Worm (Caenorhabditis elegans) whole organism, L1 larva: ENCODE measurements around the gene sluh-7.

ENCODE experiments used
- C04F5.9 ChIP-seq: sonication (generic microtip); optimal IDR thresholded peaks from 2 replicates; lab custom pipeline; 2016; ENCODE audit warnings: missing genetic modification characterization, missing compliant biosample characterization
- C16A3.4 ChIP-seq: fragments of 150-350 bp; optimal IDR thresholded peaks from 2 replicates; lab custom pipeline; 2014; ENCODE audit warnings: missing biosample characterization, missing genetic modification characterization
- C34B4.2 ChIP-seq: sonication (generic microtip); optimal IDR thresholded peaks from 2 replicates; lab custom pipeline; 2017; ENCODE audit warnings: mild to moderate bottlenecking, missing genetic modification characterization, missing compliant biosample characterization
- Y116A8C.19 ChIP-seq: sonication (generic microtip); optimal IDR thresholded peaks from 2 replicates; lab custom pipeline; 2016; ENCODE audit warnings: missing compliant biosample characterization, missing genetic modification characterization, borderline replicate concordance
- ama-1 ChIP-seq: fragments of 150-350 bp; optimal IDR thresholded peaks from 2 replicates; lab custom pipeline; 2014
- blmp-1 ChIP-seq: fragments of 150-350 bp; optimal IDR thresholded peaks from 2 replicates; lab custom pipeline; 2014; ENCODE audit warnings: missing biosample characterization, missing genetic modification characterization
- ces-1 ChIP-seq: fragments of 150-350 bp; optimal IDR thresholded peaks from 2 replicates; lab custom pipeline; 2014; ENCODE audit warnings: missing biosample characterization, missing genetic modification reagents, missing genetic modification characterization
- dpl-1 ChIP-seq, 3 experiments: fragments of 150-350 bp in 2 of 3; sonication (generic microtip) in 1 of 3; optimal IDR thresholded peaks; 2 replicates each; lab custom pipeline; 2014 to 2017; ENCODE audit warnings: missing biosample characterization in 3 of 3, missing genetic modification characterization in 3 of 3, missing genetic modification reagents in 3 of 3
- dsc-1 ChIP-seq: sonication (generic microtip); optimal IDR thresholded peaks from 2 replicates; lab custom pipeline; 2016; ENCODE audit warnings: mild to moderate bottlenecking, missing genetic modification characterization, missing compliant biosample characterization
- efl-1 ChIP-seq, 4 experiments: fragments of 150-350 bp; optimal IDR thresholded peaks in 3 of 4; peaks in 1 of 4; 1 replicate in 1 of 4; 2 replicates in 3 of 4; lab custom pipeline; 2014; ENCODE audit warnings: missing biosample characterization in 2 of 4, missing genetic modification characterization in 2 of 4, missing genetic modification reagents in 2 of 4
- efl-3 ChIP-seq: fragments of 200-800 bp; sonication (Bioruptor generic); optimal IDR thresholded peaks from 2 replicates; lab custom pipeline; 2018; ENCODE audit warnings: mild to moderate bottlenecking, missing genetic modification characterization, missing compliant biosample characterization
- egl-13 ChIP-seq: sonication (generic microtip); optimal IDR thresholded peaks from 2 replicates; lab custom pipeline; 2016; ENCODE audit warnings: missing genotype, missing genetic modification reagents, missing genetic modification characterization, missing compliant biosample characterization
- elt-2 ChIP-seq: sonication (generic microtip); optimal IDR thresholded peaks from 2 replicates; lab custom pipeline; 2016; ENCODE audit warnings: missing genetic modification characterization, mild to moderate bottlenecking, inconsistent platforms, missing compliant biosample characterization, missing genetic modification reagents
- elt-3 ChIP-seq, 6 experiments: fragments of 150-350 bp in 1 of 6; sonication (generic microtip); optimal IDR thresholded peaks; 2 replicates each; lab custom pipeline; 2017 to 2018; ENCODE audit warnings: missing biosample characterization in 6 of 6, missing genetic modification characterization in 6 of 6, inconsistent platforms in 1 of 6
- fos-1 ChIP-seq: fragments of 150-350 bp; optimal IDR thresholded peaks from 2 replicates; lab custom pipeline; 2014; ENCODE audit warnings: missing biosample characterization, missing genetic modification characterization
- grh-1 ChIP-seq: fragments of 200-800 bp; sonication (Bioruptor generic); IDR thresholded peaks from 2 replicates; pipeline ENCODE4 v1.3.6; 2022; ENCODE audit warnings: missing genetic modification reagents, missing genetic modification characterization, missing compliant biosample characterization
- hlh-4 ChIP-seq: sonication (generic microtip); optimal IDR thresholded peaks from 2 replicates; lab custom pipeline; 2016; ENCODE audit warnings: mild to moderate bottlenecking, missing genetic modification characterization, missing compliant biosample characterization
- hpl-2 ChIP-seq: fragments of 150-350 bp; optimal IDR thresholded peaks from 2 replicates; lab custom pipeline; 2014; ENCODE audit warnings: missing biosample characterization, missing genetic modification reagents, missing genetic modification characterization
- irx-1 ChIP-seq: sonication (generic microtip); optimal IDR thresholded peaks from 2 replicates; lab custom pipeline; 2016; ENCODE audit warnings: missing genetic modification characterization, missing compliant biosample characterization
- isw-1 ChIP-seq: fragments of 200-800 bp; sonication (Bioruptor generic); IDR thresholded peaks from 2 replicates; pipeline ENCODE4 v1.3.6; 2022; ENCODE audit warnings: missing genetic modification characterization, missing compliant biosample characterization
- lin-14 ChIP-seq: fragments of 200-800 bp; sonication (Bioruptor generic); optimal IDR thresholded peaks from 2 replicates; lab custom pipeline; 2018; ENCODE audit warnings: mild to moderate bottlenecking, missing genetic modification characterization, moderate library complexity, missing compliant biosample characterization
- lin-35 ChIP-seq, 2 experiments: fragments of 150-350 bp; optimal IDR thresholded peaks; 2 replicates each; lab custom pipeline; 2014; ENCODE audit warnings: missing biosample characterization in 2 of 2, missing genetic modification characterization in 2 of 2, missing genetic modification reagents in 2 of 2
- lsy-2 ChIP-seq, 2 experiments: fragments of 150-350 bp; optimal IDR thresholded peaks; 2 replicates each; lab custom pipeline; 2014; ENCODE audit warnings: missing biosample characterization in 2 of 2, missing genetic modification characterization in 2 of 2
- mdl-1 ChIP-seq, 2 experiments: fragments of 150-350 bp; optimal IDR thresholded peaks; 2 replicates each; lab custom pipeline; 2014 to 2017; ENCODE audit warnings: missing biosample characterization in 2 of 2, missing genetic modification characterization in 2 of 2, inconsistent platforms in 1 of 2
- nhr-11 ChIP-seq: fragments of 150-350 bp; optimal IDR thresholded peaks from 2 replicates; lab custom pipeline; 2014; ENCODE audit warnings: missing biosample characterization, missing genetic modification characterization
- nhr-12 ChIP-seq: sonication (generic microtip); optimal IDR thresholded peaks from 2 replicates; lab custom pipeline; 2017; ENCODE audit warnings: missing biosample characterization, missing genetic modification characterization
- nhr-20 ChIP-seq: sonication (generic microtip); optimal IDR thresholded peaks from 2 replicates; lab custom pipeline; 2016; ENCODE audit warnings: mild to moderate bottlenecking, missing genetic modification characterization, missing compliant biosample characterization
- nhr-237 ChIP-seq: fragments of 150-350 bp; optimal IDR thresholded peaks from 2 replicates; lab custom pipeline; 2014; ENCODE audit warnings: missing biosample characterization, missing genetic modification characterization
- nhr-47 ChIP-seq: sonication (generic microtip); optimal IDR thresholded peaks from 2 replicates; lab custom pipeline; 2016; ENCODE audit warnings: mild to moderate bottlenecking, missing genetic modification characterization, moderate library complexity, missing compliant biosample characterization
- nhr-71 ChIP-seq: sonication (generic microtip); optimal IDR thresholded peaks from 2 replicates; lab custom pipeline; 2016; ENCODE audit warnings: mild to moderate bottlenecking, missing genetic modification characterization, moderate library complexity, missing compliant biosample characterization
- nhr-77 ChIP-seq: fragments of 150-350 bp; optimal IDR thresholded peaks from 2 replicates; lab custom pipeline; 2014; ENCODE audit warnings: missing biosample characterization, missing genetic modification characterization
- nhr-85 ChIP-seq: sonication (generic microtip); peaks from one replicate; lab custom pipeline; 2016; ENCODE audit warnings: missing genetic modification characterization, inconsistent platforms, missing compliant biosample characterization
- pag-3 ChIP-seq: sonication (generic microtip); optimal IDR thresholded peaks from 2 replicates; lab custom pipeline; 2017; ENCODE audit warnings: missing genetic modification characterization, mild to moderate bottlenecking, missing compliant biosample characterization, antibody characterized with exemption, borderline replicate concordance; ENCODE audit not compliant: insufficient read depth
- pqm-1 ChIP-seq: sonication (generic microtip); optimal IDR thresholded peaks from 3 replicates; lab custom pipeline; 2017; ENCODE audit warnings: missing biosample characterization, missing genetic modification characterization
- sptf-1 ChIP-seq: fragments of 150-350 bp; optimal IDR thresholded peaks from 2 replicates; lab custom pipeline; 2014; ENCODE audit warnings: missing biosample characterization, missing genetic modification characterization
- tbx-2 ChIP-seq: sonication (generic microtip); optimal IDR thresholded peaks from 2 replicates; lab custom pipeline; 2016; ENCODE audit warnings: missing genetic modification characterization, missing compliant biosample characterization
- unc-130 ChIP-seq: fragments of 150-350 bp; optimal IDR thresholded peaks from 2 replicates; lab custom pipeline; 2017; ENCODE audit warnings: missing biosample characterization, missing genetic modification characterization, inconsistent platforms
- unc-30 ChIP-seq: sonication (generic microtip); optimal IDR thresholded peaks from 2 replicates; lab custom pipeline; 2017; ENCODE audit warnings: missing biosample characterization, missing genetic modification characterization
- unc-62 ChIP-seq: fragments of 150-350 bp; optimal IDR thresholded peaks from 2 replicates; lab custom pipeline; 2014; ENCODE audit warnings: missing biosample characterization, missing genetic modification reagents, missing genetic modification characterization
- unc-98 ChIP-seq: fragments of 200-800 bp; sonication (Bioruptor generic); IDR thresholded peaks from 2 replicates; pipeline ENCODE4 v1.3.6; 2022; ENCODE audit warnings: missing genetic modification characterization, missing compliant biosample characterization
- xbp-1 ChIP-seq: sonication (generic microtip); optimal IDR thresholded peaks from 2 replicates; lab custom pipeline; 2016; ENCODE audit warnings: missing genetic modification characterization, missing compliant biosample characterization

sluh-7 gene

DNA sequence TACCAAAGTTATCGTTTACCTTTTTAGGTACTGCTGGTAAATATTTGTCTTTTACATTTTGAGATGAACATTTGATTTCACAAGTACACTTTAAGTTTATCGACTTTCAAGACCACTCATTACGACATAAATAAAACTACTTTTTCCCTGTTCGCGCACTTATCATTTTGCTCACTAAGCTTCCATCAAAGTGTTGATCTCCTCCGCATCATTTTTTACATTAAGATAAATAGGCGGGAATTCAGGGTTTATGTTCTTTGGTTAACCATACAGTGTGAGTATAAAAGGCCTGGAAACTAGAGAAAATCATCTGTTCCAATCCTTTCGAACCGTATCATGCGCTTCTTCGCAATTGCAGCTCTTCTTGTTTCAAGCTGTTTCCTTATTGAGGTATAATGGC is 26.5 kb upstream of the sluh-7 start, which contains the start of gene pqn-2:
pqn-2 (plus strand) TSS at position 301 of the 400 bp plus-strand sequence.
- TF ChIP-seq egl-13 (tag; lab: Kevin White, UChicago): no peak
- TF ChIP-seq nhr-12 (tag; lab: Kevin White, UChicago): no peak
- no peak for TF ChIP-seq dpl-1 (GFP tag; optimal IDR thresholded peaks at IDR 0.05; lab: Kevin White, UChicago)
- no peak for TF ChIP-seq lin-14
- no peak for TF ChIP-seq dsc-1 (tag; lab: Kevin White, UChicago)

DNA sequence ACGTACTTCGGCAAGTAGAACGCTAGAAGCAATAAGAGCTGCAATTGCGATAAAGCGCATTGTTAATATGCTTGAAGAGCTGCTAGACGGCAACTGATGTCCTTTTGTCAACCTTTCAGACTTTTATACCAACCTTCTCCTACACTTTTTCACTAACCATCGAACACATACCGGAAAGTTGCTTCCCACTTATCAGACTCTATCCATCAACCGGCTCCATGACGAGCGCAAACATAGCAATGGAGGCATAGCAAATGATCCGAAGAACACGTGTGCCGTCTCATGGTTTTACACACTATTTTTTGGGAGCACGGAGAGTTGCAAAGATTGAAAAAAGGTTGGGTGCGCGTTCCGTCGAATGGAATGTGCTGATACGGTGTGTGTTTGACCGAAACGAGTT is 26.1 kb upstream of the sluh-7 start, which contains the start of gene abu-1:
abu-1 (minus strand) TSS at position 101 of the 400 bp plus-strand sequence.
- no peak for TF ChIP-seq efl-3
- TF ChIP-seq isw-1: no peak
- no peak for TF ChIP-seq pag-3 (tag; lab: Kevin White, UChicago)
- TF ChIP-seq ces-1 (GFP tag; lab: Kevin White, UChicago): no peak
- no peak for TF ChIP-seq unc-98
- no peak for TF ChIP-seq grh-1 (GFP tag; lab: Robert Waterston, UW)
- TF ChIP-seq hlh-4: no peak
- no peak for TF ChIP-seq hpl-2 (GFP tag; lab: Kevin White, UChicago)
- TF ChIP-seq nhr-237 (tag; lab: Kevin White, UChicago): no peak
- TF ChIP-seq nhr-71 (tag; lab: Kevin White, UChicago): no peak
- TF ChIP-seq elt-3 (tag; optimal IDR thresholded peaks at IDR 0.05; lab: Kevin White, UChicago): no peak
- TF ChIP-seq ama-1 (lab: Kevin White, UChicago): no peak

DNA sequence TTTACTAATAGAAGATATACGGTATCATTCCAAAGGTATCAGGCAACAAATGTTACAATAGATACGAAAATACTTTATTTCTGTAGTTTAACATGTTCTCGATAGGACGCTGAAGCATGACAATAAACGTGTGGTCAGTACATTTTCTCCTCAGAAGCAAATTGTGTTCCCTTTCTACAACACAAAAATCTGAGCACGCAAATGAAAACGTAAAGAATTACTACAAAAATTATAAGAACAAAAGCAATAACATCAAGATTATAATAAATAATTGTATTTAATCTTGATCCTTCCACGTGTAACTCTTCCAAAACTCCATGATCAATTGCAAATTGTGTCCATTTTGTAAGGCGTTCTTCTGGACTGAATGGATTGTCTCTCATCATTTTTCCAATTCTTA is 24.1 kb upstream of the sluh-7 start:
- TF ChIP-seq nhr-12 (tag; lab: Kevin White, UChicago): no peak
- TF ChIP-seq nhr-71 (tag; lab: Kevin White, UChicago): no peak
- no peak for TF ChIP-seq nhr-77 (tag; lab: Kevin White, UChicago)
- TF ChIP-seq grh-1 (GFP tag; lab: Robert Waterston, UW): no peak
- no peak for TF ChIP-seq hpl-2 (GFP tag; lab: Kevin White, UChicago)
- no peak for TF ChIP-seq nhr-20 (tag; lab: Kevin White, UChicago)
- TF ChIP-seq unc-98: no peak

DNA sequence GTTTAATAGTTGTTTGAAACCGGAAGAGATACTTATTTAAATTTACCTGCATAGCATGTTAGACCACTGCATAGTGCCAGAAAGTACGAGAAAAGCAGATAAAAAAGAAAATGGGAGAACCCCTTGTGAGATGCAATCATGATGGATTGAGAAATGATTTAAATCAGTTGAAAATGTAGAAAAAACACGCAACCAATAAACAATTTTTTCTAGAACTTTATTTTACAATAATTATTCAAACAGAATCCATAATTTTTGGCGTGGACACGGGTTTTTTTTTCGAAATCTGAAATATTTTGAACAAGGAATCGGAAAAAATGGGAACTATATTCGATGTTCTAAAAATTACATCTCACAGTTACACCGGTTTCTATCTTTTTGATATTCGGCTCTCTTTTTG is 23.7 kb upstream of the sluh-7 start, which contains the start of gene AC3.12:
AC3.12 (minus strand) TSS at position 101 of the 400 bp plus-strand sequence.
- TF ChIP-seq nhr-85 (peak; percentile 2), dpl-1 (GFP tag; optimal IDR thresholded peaks at IDR 0.05; lab: Kevin White, UChicago) (no peak)

DNA sequence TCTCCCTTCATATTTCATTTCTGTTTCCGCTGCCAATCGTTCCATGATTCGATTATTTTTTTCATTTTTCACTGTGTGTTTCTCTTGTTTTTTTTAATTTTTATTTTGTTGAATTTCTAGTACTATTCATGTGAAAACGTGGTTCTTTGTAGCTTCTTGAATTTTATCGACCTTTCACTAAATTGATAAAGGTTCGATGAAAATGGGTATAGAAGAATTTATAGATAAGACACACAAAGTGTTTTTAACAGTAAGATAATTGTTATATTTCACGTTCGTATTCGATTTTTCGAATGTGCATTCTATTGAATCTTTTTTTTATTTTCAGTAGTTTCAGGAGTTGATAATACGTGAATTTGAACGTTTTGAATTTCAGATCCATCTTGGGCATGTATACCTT is 16.3 kb upstream of the sluh-7 start, which contains the start of gene ugt-49:
ugt-49 (plus strand) TSS at position 371 of the 400 bp plus-strand sequence.
- TF ChIP-seq elt-2 (tag; lab: Kevin White, UChicago): no peak
- TF ChIP-seq unc-62 (GFP tag; lab: Kevin White, UChicago): no peak
- TF ChIP-seq irx-1 (tag; lab: Kevin White, UChicago): no peak

DNA sequence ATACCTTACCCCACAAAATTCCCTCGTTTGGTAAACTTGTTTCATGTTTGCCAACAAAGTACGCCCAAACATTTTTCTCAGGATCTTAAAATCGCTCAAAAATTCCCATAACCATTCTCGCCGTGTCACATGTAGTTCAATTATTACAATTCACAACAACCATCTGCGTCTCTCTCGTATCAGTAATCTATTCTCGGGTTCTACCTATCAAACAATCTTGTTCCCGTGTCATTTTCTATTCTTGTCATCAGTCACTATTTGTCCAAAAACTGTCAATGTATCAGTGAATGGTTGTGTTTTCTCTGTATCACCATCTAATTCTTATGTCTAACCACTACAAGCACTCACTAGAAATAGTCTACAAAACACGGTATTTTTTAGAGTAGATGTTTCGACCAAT is 15.6 kb upstream of the sluh-7 start:
- TF ChIP-seq unc-130 (tag; lab: Kevin White, UChicago) (no peak), lin-35 (GFP tag; optimal IDR thresholded peaks at IDR 0.05; lab: Kevin White, UChicago) (peak in 1 of 2 experiments; percentile 73), nhr-47 (tag; lab: Kevin White, UChicago) (no peak), nhr-11 (tag; lab: Kevin White, UChicago) (no peak), nhr-71 (tag; lab: Kevin White, UChicago) (peak; percentile 49), mdl-1 (tag; optimal IDR thresholded peaks at IDR 0.05; lab: Kevin White, UChicago) (peak in 1 of 2 experiments; percentile 23), C34B4.2 (no peak), efl-1 (optimal IDR thresholded peaks at IDR 0.05; lab: Kevin White, UChicago) (no peak), efl-1 (GFP tag; optimal IDR thresholded peaks at IDR 0.05 in 1 of 2; lab: Kevin White, UChicago) (peak in 1 of 2 experiments; percentile 59), lin-14 (peak; percentile 68), sptf-1 (tag; lab: Kevin White, UChicago) (no peak), nhr-20 (tag; lab: Kevin White, UChicago) (peak; percentile 72), pqm-1 (tag; lab: Kevin White, UChicago) (no peak), C04F5.9 (tag; lab: Kevin White, UChicago) (no peak), nhr-77 (tag; lab: Kevin White, UChicago) (no peak), blmp-1 (peak; percentile 51), fos-1 (tag; lab: Kevin White, UChicago) (no peak), Y116A8C.19 (no peak), xbp-1 (tag; lab: Kevin White, UChicago) (no peak), unc-30 (tag; lab: Kevin White, UChicago) (no peak), lsy-2 (tag; optimal IDR thresholded peaks at IDR 0.05; lab: Kevin White, UChicago) (no peak), efl-3 (no peak), C16A3.4 (peak; percentile 5), tbx-2 (peak; percentile 48), elt-2 (tag; lab: Kevin White, UChicago) (peak; percentile 76)
